Worm (Caenorhabditis elegans) whole organism, L4 larva: ENCODE measurements around the gene sre-47.
A peak's percentile ranks its signal among the peaks of the same experiment; 100 is the strongest.

ENCODE experiments used
- F37D6.2 ChIP-seq: sonication (generic microtip); optimal IDR thresholded peaks from 2 replicates; lab custom pipeline; 2016; ENCODE audit warnings: mild to moderate bottlenecking, missing genetic modification characterization, missing compliant biosample characterization
- T26A8.4 ChIP-seq: fragments of 200-800 bp; sonication (Bioruptor generic); IDR thresholded peaks from 2 replicates; pipeline ENCODE4 v1.3.6; 2022; ENCODE audit warnings: missing genetic modification characterization, missing compliant biosample characterization
- Y48G9A.11 ChIP-seq: fragments of 200-800 bp; sonication (Bioruptor generic); IDR thresholded peaks from 2 replicates; pipeline ENCODE4 v1.3.6; 2022; ENCODE audit warnings: missing genetic modification reagents, missing genetic modification characterization, missing compliant biosample characterization
- Y75B8A.6 ChIP-seq: fragments of 200-800 bp; sonication (Bioruptor generic); IDR thresholded peaks from 2 replicates; pipeline ENCODE4 v1.3.6; 2022; ENCODE audit warnings: missing genetic modification reagents, missing genetic modification characterization, missing compliant biosample characterization
- ZK546.5 ChIP-seq, 2 experiments: sonication (generic microtip); optimal IDR thresholded peaks; 2 replicates each; lab custom pipeline; 2017; ENCODE audit warnings: missing biosample characterization in 2 of 2, missing genetic modification characterization in 2 of 2
- aha-1 ChIP-seq: fragments of 150-350 bp; peaks from one replicate; lab custom pipeline; 2014; ENCODE audit warnings: missing biosample characterization, missing genetic modification characterization
- aly-2 ChIP-seq: sonication (generic microtip); optimal IDR thresholded peaks from 2 replicates; lab custom pipeline; 2018; ENCODE audit warnings: missing biosample characterization, missing genetic modification characterization
- ceh-20 ChIP-seq: fragments of 200-800 bp; sonication (Bioruptor generic); IDR thresholded peaks from 2 replicates; pipeline ENCODE4 v1.3.6; 2022; ENCODE audit warnings: missing genetic modification reagents, missing genetic modification characterization, missing compliant biosample characterization
- ceh-62 ChIP-seq: sonication (generic microtip); optimal IDR thresholded peaks from 2 replicates; lab custom pipeline; 2017; ENCODE audit warnings: missing biosample characterization, missing genetic modification characterization
- ctbp-1 ChIP-seq: fragments of 200-800 bp; sonication (Bioruptor generic); IDR thresholded peaks from 2 replicates; pipeline ENCODE4 v1.3.6; 2022; ENCODE audit warnings: missing genetic modification reagents, missing genetic modification characterization, missing compliant biosample characterization
- daf-12 ChIP-seq: fragments of 150-350 bp; optimal IDR thresholded peaks from 2 replicates; lab custom pipeline; 2014; ENCODE audit warnings: missing biosample characterization, missing genetic modification reagents, missing genetic modification characterization
- daf-16 ChIP-seq, 3 experiments: sonication (generic microtip); optimal IDR thresholded peaks; 2 replicates each; lab custom pipeline; 2016 to 2017; ENCODE audit warnings: missing genetic modification characterization in 3 of 3, missing genetic modification reagents in 3 of 3, mild to moderate bottlenecking in 2 of 3, missing compliant biosample characterization in 2 of 3, missing biosample characterization in 1 of 3, moderate library complexity in 1 of 3
- daf-8 ChIP-seq: fragments of 200-800 bp; sonication (Bioruptor generic); IDR thresholded peaks from 2 replicates; pipeline ENCODE4 v1.3.6; 2022; ENCODE audit warnings: missing genetic modification characterization, missing compliant biosample characterization
- fkh-10 ChIP-seq: fragments of 150-350 bp; optimal IDR thresholded peaks from 2 replicates; lab custom pipeline; 2014; ENCODE audit warnings: missing biosample characterization, missing genetic modification reagents, missing genetic modification characterization
- hlh-11 ChIP-seq: fragments of 200-800 bp; sonication (Bioruptor generic); optimal IDR thresholded peaks from 2 replicates; lab custom pipeline; 2018; ENCODE audit warnings: mild to moderate bottlenecking, missing genetic modification characterization, missing compliant biosample characterization
- hlh-30 ChIP-seq: sonication (generic microtip); optimal IDR thresholded peaks from 2 replicates; lab custom pipeline; 2017; ENCODE audit warnings: antibody characterized with exemption, mild to moderate bottlenecking, missing genetic modification characterization, missing compliant biosample characterization; ENCODE audit not compliant: insufficient read depth
- lin-13 ChIP-seq: fragments of 150-350 bp; optimal IDR thresholded peaks from 2 replicates; lab custom pipeline; 2014; ENCODE audit warnings: missing biosample characterization, missing genetic modification reagents, missing genetic modification characterization
- lin-15B ChIP-seq: fragments of 150-350 bp; sonication (generic microtip); optimal IDR thresholded peaks from 3 replicates; lab custom pipeline; 2014; ENCODE audit warnings: missing biosample characterization, missing genetic modification characterization
- lin-39 ChIP-seq: fragments of 150-350 bp; optimal IDR thresholded peaks from 2 replicates; lab custom pipeline; 2014; ENCODE audit warnings: missing biosample characterization, missing genetic modification reagents, missing genetic modification characterization
- madf-5 ChIP-seq, 2 experiments: fragments of 200-800 bp; sonication (Bioruptor generic); IDR thresholded peaks; 2 replicates each; pipeline ENCODE4 v1.3.6; 2022; ENCODE audit warnings: missing compliant biosample characterization in 2 of 2, missing genetic modification characterization in 2 of 2
- mdl-1 ChIP-seq, 2 experiments: fragments of 150-350 bp in 1 of 2; sonication (generic microtip) in 1 of 2; optimal IDR thresholded peaks; 2 replicates each; lab custom pipeline; 2014 to 2017; ENCODE audit warnings: missing biosample characterization in 2 of 2, missing genetic modification characterization in 2 of 2
- mdt-29 ChIP-seq: fragments of 200-800 bp; sonication (Bioruptor generic); IDR thresholded peaks from 2 replicates; pipeline ENCODE4 v1.3.6; 2022; ENCODE audit warnings: missing genetic modification reagents, missing genetic modification characterization, missing compliant biosample characterization
- nhr-10 ChIP-seq: fragments of 150-350 bp; optimal IDR thresholded peaks from 2 replicates; lab custom pipeline; 2014; ENCODE audit warnings: missing biosample characterization, missing genetic modification characterization
- nhr-102 ChIP-seq: sonication (generic microtip); optimal IDR thresholded peaks from 2 replicates; lab custom pipeline; 2016; ENCODE audit warnings: mild to moderate bottlenecking, missing genetic modification characterization, moderate library complexity, missing compliant biosample characterization
- nhr-11 ChIP-seq: fragments of 150-350 bp; optimal IDR thresholded peaks from 2 replicates; lab custom pipeline; 2014; ENCODE audit warnings: missing biosample characterization, missing genetic modification characterization
- nhr-25 ChIP-seq: sonication (generic microtip); optimal IDR thresholded peaks from 2 replicates; lab custom pipeline; 2017; ENCODE audit warnings: missing genetic modification characterization, mild to moderate bottlenecking, missing compliant biosample characterization, antibody characterized with exemption, moderate library complexity, borderline replicate concordance; ENCODE audit not compliant: insufficient read depth
- nhr-28 ChIP-seq: fragments of 150-350 bp; optimal IDR thresholded peaks from 2 replicates; lab custom pipeline; 2014; ENCODE audit warnings: missing biosample characterization, missing genetic modification characterization
- nhr-48 ChIP-seq: sonication (generic microtip); optimal IDR thresholded peaks from 2 replicates; lab custom pipeline; 2016; ENCODE audit warnings: mild to moderate bottlenecking, missing genetic modification characterization, missing compliant biosample characterization
- pha-4 ChIP-seq, 2 experiments: fragments of 150-350 bp in 1 of 2; fragments of 200-800 bp in 1 of 2; sonication (Bioruptor generic) in 1 of 2; IDR thresholded peaks in 1 of 2; optimal IDR thresholded peaks in 1 of 2; 2 replicates each; pipeline versions ENCODE4 v1.3.6 to Lab custom; 2014 to 2022; ENCODE audit warnings: missing genetic modification characterization in 2 of 2, missing genetic modification reagents in 2 of 2, missing biosample characterization in 1 of 2, missing compliant biosample characterization in 1 of 2
- php-3 ChIP-seq: fragments of 200-800 bp; sonication (Bioruptor generic); IDR thresholded peaks from 2 replicates; pipeline ENCODE4 v1.3.6; 2022; ENCODE audit warnings: missing genetic modification reagents, missing genetic modification characterization, missing compliant biosample characterization
- pqm-1 ChIP-seq: sonication (generic microtip); optimal IDR thresholded peaks from 2 replicates; lab custom pipeline; 2017; ENCODE audit warnings: missing biosample characterization, missing genetic modification characterization
- sdz-12 ChIP-seq: fragments of 200-800 bp; sonication (Bioruptor generic); optimal IDR thresholded peaks from 2 replicates; lab custom pipeline; 2018; ENCODE audit warnings: mild to moderate bottlenecking, missing genetic modification characterization, missing compliant biosample characterization
- set-16 ChIP-seq: fragments of 200-800 bp; sonication (Bioruptor generic); IDR thresholded peaks from 2 replicates; pipeline ENCODE4 v1.3.6; 2022; ENCODE audit warnings: missing genetic modification reagents, missing genetic modification characterization, missing compliant biosample characterization
- skn-1 ChIP-seq: fragments of 150-350 bp; optimal IDR thresholded peaks from 2 replicates; lab custom pipeline; 2014; ENCODE audit warnings: missing biosample characterization, missing genetic modification characterization
- snpc-4 ChIP-seq: fragments of 150-350 bp; optimal IDR thresholded peaks from 2 replicates; lab custom pipeline; 2014; ENCODE audit warnings: missing biosample characterization, missing genetic modification characterization
- tag-97 ChIP-seq: fragments of 200-800 bp; sonication (Bioruptor generic); IDR thresholded peaks from 2 replicates; pipeline ENCODE4 v1.3.6; 2022; ENCODE audit warnings: missing genetic modification characterization, missing compliant biosample characterization
- unc-130 ChIP-seq: sonication (generic microtip); optimal IDR thresholded peaks from 2 replicates; lab custom pipeline; 2016; ENCODE audit warnings: missing genetic modification reagents, missing genetic modification characterization, missing compliant biosample characterization
- unc-62 ChIP-seq, 3 experiments: fragments of 150-350 bp in 1 of 3; sonication (generic microtip); optimal IDR thresholded peaks in 2 of 3; peaks in 1 of 3; 1 replicate in 1 of 3; 2 replicates in 2 of 3; lab custom pipeline; 2014 to 2017; ENCODE audit warnings: missing biosample characterization in 3 of 3, missing genetic modification characterization in 3 of 3, missing genetic modification reagents in 3 of 3, missing genotype in 1 of 3
- vab-7 ChIP-seq: fragments of 200-800 bp; sonication (Bioruptor generic); IDR thresholded peaks from 2 replicates; pipeline ENCODE4 v1.3.6; 2022; ENCODE audit warnings: missing genetic modification reagents, missing genetic modification characterization, missing compliant biosample characterization
- zag-1 ChIP-seq: fragments of 150-350 bp; optimal IDR thresholded peaks from 2 replicates; lab custom pipeline; 2014; ENCODE audit warnings: missing biosample characterization, missing genetic modification characterization
- zfp-3 ChIP-seq: fragments of 200-800 bp; sonication (Bioruptor generic); conservative IDR thresholded peaks from 2 replicates; pipeline ENCODE4 v1.3.6; 2022; ENCODE audit warnings: missing genetic modification reagents, missing genetic modification characterization, missing compliant biosample characterization
- ztf-7 ChIP-seq: fragments of 150-350 bp; optimal IDR thresholded peaks from 2 replicates; lab custom pipeline; 2014; ENCODE audit warnings: missing biosample characterization, missing genetic modification characterization

Gene sre-47

DNA sequence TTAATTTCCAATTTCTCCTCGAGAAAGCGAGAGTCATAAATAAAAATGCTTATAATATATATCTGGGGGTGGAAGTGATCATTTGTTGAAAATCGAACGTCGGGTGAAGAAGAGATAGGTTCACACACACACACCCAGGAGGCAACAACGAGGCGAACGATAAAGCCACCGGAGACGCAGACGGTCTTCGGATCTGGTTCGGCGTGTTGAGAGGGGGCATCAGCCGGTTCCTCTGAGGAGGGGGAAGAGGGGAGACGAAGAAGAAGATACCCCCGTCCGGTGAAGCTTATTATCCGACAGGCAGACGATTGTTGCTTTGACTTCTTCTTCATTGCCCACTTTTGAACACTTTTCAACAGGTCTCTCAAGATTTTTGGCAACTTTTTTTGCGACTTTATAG lies 20.3 kb upstream of the sre-47 start:
- TF ChIP-seq nhr-48 (peak; percentile 23), lin-15B (no peak), nhr-25 (tag; lab: Kevin White, UChicago) (no peak), Y48G9A.11 (no peak), mdl-1 (tag; optimal IDR thresholded peaks at IDR 0.05; lab: Kevin White, UChicago) (peak in 1 of 2 experiments; percentile 7), set-16 (GFP tag; lab: Robert Waterston, UW) (peak; percentile 57; the same call in 1 of the 2 replicates), nhr-28 (no peak), daf-8 (GFP tag; lab: Robert Waterston, UW) (no peak), ceh-20 (GFP tag; lab: Robert Waterston, UW) (no peak), nhr-10 (no peak), ztf-7 (tag; lab: Kevin White, UChicago) (no peak), F37D6.2 (tag; lab: Kevin White, UChicago) (no peak), pqm-1 (tag; lab: Kevin White, UChicago) (no peak), hlh-11 (tag; lab: Kevin White, UChicago) (peak; percentile 51), ZK546.5 (tag; optimal IDR thresholded peaks at IDR 0.05; lab: Kevin White, UChicago) (no peak), aha-1 (peak; percentile 35), T26A8.4 (GFP tag; lab: Robert Waterston, UW) (0 out of 2 replicates have a peak, but pooled peaks have one; percentile 20), sdz-12 (no peak)
- TF ChIP-seq, all 104 proteins: peak for 6

DNA sequence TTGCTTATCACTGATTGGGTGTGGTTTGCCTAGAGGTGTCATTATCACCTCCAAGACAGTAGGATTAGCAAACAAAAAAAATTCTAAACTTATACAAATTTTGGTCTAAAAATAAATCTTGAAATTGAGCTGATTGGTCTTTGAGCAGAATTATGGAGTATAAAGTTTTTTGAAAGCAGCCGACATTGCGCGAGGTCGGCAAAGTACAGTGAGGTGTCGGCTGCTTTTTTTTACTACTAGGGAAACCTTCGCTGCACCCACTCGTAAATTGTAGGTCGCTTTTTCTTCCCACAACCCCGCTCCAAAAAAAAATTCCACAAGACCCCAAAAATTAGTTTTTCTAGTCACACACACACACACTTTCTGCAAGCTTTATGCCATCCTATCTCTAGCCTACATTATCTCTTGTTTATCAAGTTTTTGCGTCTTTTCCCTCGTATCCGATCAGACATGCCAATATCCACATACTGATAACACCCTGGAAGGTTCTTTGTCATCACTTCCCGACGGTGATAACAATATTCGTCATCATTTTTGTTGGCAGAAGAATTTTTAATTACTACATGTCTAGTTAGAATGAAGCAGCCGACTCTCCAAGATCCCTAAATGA lies 19.5 kb upstream of the sre-47 start:
- TF ChIP-seq nhr-28 (peak; percentile 51), snpc-4 (tag; lab: Kevin White, UChicago) (peak; percentile 41), zag-1 (tag; lab: Kevin White, UChicago) (no peak), hlh-30 (tag; lab: Kevin White, UChicago) (no peak), hlh-11 (tag; lab: Kevin White, UChicago) (peak; percentile 12)

- TF ChIP-seq pha-4 (GFP tag; IDR thresholded peaks at IDR 0.05; lab: Robert Waterston, UW) (no peak), pha-4 (tag; optimal IDR thresholded peaks at IDR 0.05; lab: Kevin White, UChicago) (no peak), Y75B8A.6 (GFP tag; lab: Robert Waterston, UW) (no peak), mdl-1 (tag; optimal IDR thresholded peaks at IDR 0.05; lab: Kevin White, UChicago) (no peak), ceh-62 (tag; lab: Kevin White, UChicago) (no peak), sdz-12 (no peak), nhr-48 (no peak), daf-16 (GFP tag; optimal IDR thresholded peaks at IDR 0.05; lab: Kevin White, UChicago) (no peak), daf-16 (tag; optimal IDR thresholded peaks at IDR 0.05; lab: Kevin White, UChicago) (peak; percentile 15), unc-62 (GFP tag; optimal IDR thresholded peaks at IDR 0.05 in 1 of 2; lab: Kevin White, UChicago) (peak in 1 of 2 experiments; percentile 30), unc-62 (tag; optimal IDR thresholded peaks at IDR 0.05; lab: Kevin White, UChicago) (no peak), fkh-10 (GFP tag; lab: Kevin White, UChicago) (no peak), nhr-102 (no peak), ctbp-1 (no peak)
These were observed 17.7 kb upstream of the sre-47 start, which contains the start of gene F01D5.5 for ce11 chrII:14002200-14002599. TSS of gene F01D5.5 (minus strand) at chrII:14002300.

DNA sequence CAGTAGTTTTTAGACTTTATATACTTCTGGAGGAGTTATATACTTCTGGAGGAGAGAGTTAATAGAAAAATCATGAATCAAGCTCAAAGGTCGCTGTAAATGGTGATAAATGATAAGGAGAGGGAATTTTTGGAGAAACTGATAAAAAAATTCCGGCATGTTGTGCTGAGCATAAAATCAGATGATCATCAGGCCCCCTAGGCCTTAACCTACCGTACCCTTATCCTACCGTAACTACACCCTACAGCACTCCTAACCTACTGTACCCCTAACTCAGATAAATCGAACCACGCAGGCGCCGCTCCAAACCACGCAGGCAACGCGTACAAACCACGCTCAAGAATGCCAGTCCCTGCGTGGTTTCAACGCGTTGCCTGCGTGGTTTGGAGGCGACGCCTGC lies 15.6 kb upstream of the sre-47 start, which contains the start of gene F01D5.3:
TSS of gene F01D5.3 (minus strand) at position 101 of the 400 bp plus-strand sequence.
- peak; percentile 7 for TF ChIP-seq nhr-28
- TF ChIP-seq pqm-1 (tag; lab: Kevin White, UChicago) = peak; percentile 41

- TF ChIP-seq php-3 = no peak
- no peak for TF ChIP-seq madf-5 (GFP tag; IDR thresholded peaks at IDR 0.05; lab: Robert Waterston, UW)
- TF ChIP-seq aly-2 (tag; lab: Kevin White, UChicago) = no peak
- no peak for TF ChIP-seq F37D6.2 (tag; lab: Kevin White, UChicago)
- TF ChIP-seq lin-39 = no peak
- no peak for TF ChIP-seq pqm-1 (tag; lab: Kevin White, UChicago)
- TF ChIP-seq daf-12 (tag; lab: Kevin White, UChicago) = no peak
- TF ChIP-seq nhr-11 (tag; lab: Kevin White, UChicago) = no peak
- no peak for TF ChIP-seq tag-97 (GFP tag; lab: Robert Waterston, UW)
- no peak for TF ChIP-seq vab-7
- TF ChIP-seq ctbp-1 = no peak
- no peak for TF ChIP-seq lin-13 (GFP tag; lab: Kevin White, UChicago)
- TF ChIP-seq skn-1 (tag; lab: Kevin White, UChicago) = no peak
- no peak for TF ChIP-seq zfp-3 (GFP tag; lab: Robert Waterston, UW)
- TF ChIP-seq mdt-29 (GFP tag; lab: Robert Waterston, UW) = no peak
- TF ChIP-seq unc-130 (GFP tag; lab: Kevin White, UChicago) = no peak
These were observed 14.5 kb upstream of the sre-47 start, which contains the start of gene F01D5.2 for ce11 chrII:13998964-13999363. TSS of gene F01D5.2 (minus strand) at chrII:13999064.
